Worm (Caenorhabditis elegans) whole organism, L4/young adult: Measurements from ENCODE around the gene clec-254.

Source experiments
- W03F9.2 ChIP-seq: fragments of 150-350 bp; optimal IDR thresholded peaks from 2 replicates; lab custom pipeline; 2014; ENCODE audit warnings: missing biosample characterization, missing genetic modification characterization
- dao-5 ChIP-seq: sonication (generic microtip); optimal IDR thresholded peaks from 2 replicates; lab custom pipeline; 2016; ENCODE audit warnings: missing genotype, missing genetic modification characterization, moderate library complexity, missing compliant biosample characterization
- him-1 ChIP-seq: sonication (generic microtip); optimal IDR thresholded peaks from 2 replicates; lab custom pipeline; 2016; ENCODE audit warnings: missing genotype, missing genetic modification reagents, missing genetic modification characterization, missing compliant biosample characterization

DNA sequence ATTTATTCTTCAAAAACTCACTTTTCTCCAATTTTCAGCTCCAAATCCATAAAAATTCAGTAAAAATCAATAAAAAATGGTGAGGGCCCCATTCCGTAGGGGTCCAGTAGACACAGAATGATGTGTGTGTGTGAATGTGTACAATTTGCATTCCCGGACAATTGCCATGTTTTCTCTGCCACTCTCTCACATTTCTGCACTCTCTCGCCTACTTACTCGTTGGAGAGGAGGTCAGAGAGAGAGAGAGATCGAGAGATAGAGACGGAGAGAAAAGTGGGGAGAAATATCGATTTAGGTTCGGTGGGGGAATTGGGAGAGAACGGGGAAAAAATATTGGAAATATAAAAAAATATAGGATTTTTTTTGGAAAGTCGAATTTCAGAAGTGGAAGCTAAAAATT lies 30.6 kb downstream of the clec-254 start:
- TF ChIP-seq him-1: no peak
- peak; percentile 58 for TF ChIP-seq W03F9.2
- no peak for TF ChIP-seq dao-5 (tag; lab: Kevin White, UChicago)
